Worm (Caenorhabditis elegans): ENCODE data around the gene bre-1.

DNA sequence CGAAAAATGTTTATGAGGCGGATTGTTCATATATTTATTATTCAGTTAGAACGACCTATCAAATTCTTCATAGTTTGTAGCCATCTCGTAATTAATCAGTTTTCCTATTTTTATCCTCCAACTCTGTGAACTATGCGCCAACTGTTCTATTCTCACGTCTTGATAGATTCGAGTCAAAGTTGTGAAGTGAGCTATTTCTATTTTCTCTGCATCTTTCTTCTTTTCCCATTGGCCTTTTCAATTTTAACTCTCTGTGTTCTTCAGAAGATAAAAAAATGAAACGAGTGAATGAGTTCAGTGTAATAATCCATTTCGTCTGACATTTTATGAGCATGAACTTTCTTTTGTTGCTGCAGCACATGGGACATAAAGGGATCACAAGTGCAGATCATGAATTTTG, 9.0 kb upstream of the bre-1 start:
- TF ChIP-seq hnd-1 (tag; optimal IDR thresholded peaks at IDR 0.05) (no peak), ama-1 (optimal IDR thresholded peaks at IDR 0.05) (no peak), hmg-4 (GFP tag; optimal IDR thresholded peaks at IDR 0.05) (no peak), tbx-11 (GFP tag; IDR thresholded peaks at IDR 0.05) (no peak), scrt-1 (GFP tag; IDR thresholded peaks at IDR 0.05) (no peak), flt-1 (GFP tag; IDR thresholded peaks at IDR 0.05) (no peak), tbx-37 (GFP tag; conservative IDR thresholded peaks at IDR 0.05) (no peak), pes-1 (GFP tag; IDR thresholded peaks at IDR 0.05) (no peak), ceh-36 (tag; optimal IDR thresholded peaks at IDR 0.05) (no peak), ceh-13 (GFP tag; optimal IDR thresholded peaks at IDR 0.05) (no peak)

Data from whole organism, early embryonic.